Worm (Caenorhabditis elegans) whole organism, L4 larva: ENCODE data around the gene C08E3.15.

Experiments
- ceh-62 ChIP-seq: sonication (generic microtip); optimal IDR thresholded peaks from 2 replicates; lab custom pipeline; 2017; ENCODE audit warnings: missing biosample characterization, missing genetic modification characterization
- daf-12 ChIP-seq: fragments of 150-350 bp; optimal IDR thresholded peaks from 2 replicates; lab custom pipeline; 2014; ENCODE audit warnings: missing biosample characterization, missing genetic modification reagents, missing genetic modification characterization
- lin-1 ChIP-seq: fragments of 200-800 bp; sonication (Bioruptor generic); IDR thresholded peaks from 2 replicates; pipeline ENCODE4 v1.3.6; 2022; ENCODE audit warnings: missing genetic modification reagents, missing genetic modification characterization, missing compliant biosample characterization
- lin-13 ChIP-seq: fragments of 150-350 bp; optimal IDR thresholded peaks from 2 replicates; lab custom pipeline; 2014; ENCODE audit warnings: missing biosample characterization, missing genetic modification reagents, missing genetic modification characterization
- zfp-2 ChIP-seq: sonication (generic microtip); optimal IDR thresholded peaks from 2 replicates; lab custom pipeline; 2016; ENCODE audit warnings: mild to moderate bottlenecking, missing genetic modification characterization, missing compliant biosample characterization

DNA sequence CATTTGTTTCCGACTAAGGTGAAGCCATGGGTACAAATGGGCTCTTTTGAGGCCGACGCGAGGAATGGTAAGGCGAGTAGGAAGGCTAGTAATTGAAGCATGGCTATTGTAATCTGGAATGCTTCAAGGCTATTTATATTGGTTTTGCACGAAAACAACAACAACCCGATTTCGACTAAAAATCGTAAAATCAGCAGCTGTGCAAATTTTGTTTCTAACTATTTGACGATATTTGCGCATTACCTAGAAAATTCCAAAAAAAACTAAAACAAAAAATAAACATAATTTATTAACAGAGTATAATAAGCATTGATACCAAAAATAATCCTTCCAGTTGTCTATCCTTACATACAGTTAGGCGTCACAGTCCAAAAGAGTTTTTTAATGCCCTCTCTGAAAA, 32.5 kb downstream of the C08E3.15 start, which contains the start of gene clec-20:
- TF ChIP-seq daf-12 (tag; lab: Kevin White, UChicago) (no peak), ceh-62 (no peak), lin-13 (GFP tag; lab: Kevin White, UChicago) (no peak), zfp-2 (tag; lab: Kevin White, UChicago) (no peak), lin-1 (GFP tag; lab: Robert Waterston, UW) (no peak)
